Worm (Caenorhabditis elegans) whole organism, L4 larva: Measurements from ENCODE around the gene T07D4.2.

Experiments used
- D1046.2 ChIP-seq: fragments of 200-800 bp; sonication (Bioruptor generic); IDR thresholded peaks from 2 replicates; pipeline ENCODE4 v1.3.6; 2022; ENCODE audit warnings: missing genetic modification characterization, missing compliant biosample characterization
- F49E8.2 ChIP-seq: sonication (generic microtip); optimal IDR thresholded peaks from 2 replicates; lab custom pipeline; 2016; ENCODE audit warnings: missing compliant biosample characterization, mild to moderate bottlenecking, missing genetic modification characterization, borderline replicate concordance
- aha-1 ChIP-seq: fragments of 150-350 bp; peaks from one replicate; lab custom pipeline; 2014; ENCODE audit warnings: missing biosample characterization, missing genetic modification characterization
- aly-2 ChIP-seq: sonication (generic microtip); optimal IDR thresholded peaks from 2 replicates; lab custom pipeline; 2018; ENCODE audit warnings: missing biosample characterization, missing genetic modification characterization
- ceh-20 ChIP-seq: fragments of 200-800 bp; sonication (Bioruptor generic); IDR thresholded peaks from 2 replicates; pipeline ENCODE4 v1.3.6; 2022; ENCODE audit warnings: missing genetic modification reagents, missing genetic modification characterization, missing compliant biosample characterization
- ceh-44 ChIP-seq: fragments of 200-800 bp; sonication (Bioruptor generic); IDR thresholded peaks from 2 replicates; pipeline ENCODE4 v1.3.6; 2022; ENCODE audit warnings: missing genetic modification reagents, missing genetic modification characterization, missing compliant biosample characterization
- ceh-62 ChIP-seq: sonication (generic microtip); optimal IDR thresholded peaks from 2 replicates; lab custom pipeline; 2017; ENCODE audit warnings: missing biosample characterization, missing genetic modification characterization
- ceh-82 ChIP-seq: sonication (generic microtip); optimal IDR thresholded peaks from 2 replicates; lab custom pipeline; 2017; ENCODE audit warnings: missing biosample characterization, missing genetic modification characterization
- cey-2 ChIP-seq: sonication (generic microtip); optimal IDR thresholded peaks from 3 replicates; lab custom pipeline; 2017; ENCODE audit warnings: missing genetic modification characterization, mild to moderate bottlenecking, missing compliant biosample characterization, antibody characterized with exemption, borderline replicate concordance; ENCODE audit not compliant: insufficient read depth
- ctbp-1 ChIP-seq: fragments of 200-800 bp; sonication (Bioruptor generic); IDR thresholded peaks from 2 replicates; pipeline ENCODE4 v1.3.6; 2022; ENCODE audit warnings: missing genetic modification reagents, missing genetic modification characterization, missing compliant biosample characterization
- daf-19 ChIP-seq: fragments of 200-800 bp; sonication (Bioruptor generic); conservative IDR thresholded peaks from 2 replicates; pipeline ENCODE4 v1.3.6; 2022; ENCODE audit warnings: missing genetic modification characterization, missing compliant biosample characterization
- dpl-1 ChIP-seq: fragments of 150-350 bp; optimal IDR thresholded peaks from 2 replicates; lab custom pipeline; 2014; ENCODE audit warnings: missing biosample characterization, missing genetic modification reagents, missing genetic modification characterization
- dve-1 ChIP-seq: sonication (generic microtip); optimal IDR thresholded peaks from 2 replicates; lab custom pipeline; 2017; ENCODE audit warnings: antibody characterized with exemption, mild to moderate bottlenecking, missing genetic modification characterization, missing compliant biosample characterization; ENCODE audit not compliant: insufficient read depth
- egl-27 ChIP-seq: sonication (generic microtip); optimal IDR thresholded peaks from 3 replicates; lab custom pipeline; 2017; ENCODE audit warnings: missing biosample characterization, missing genetic modification reagents, missing genetic modification characterization
- egl-43 ChIP-seq: fragments of 200-800 bp; sonication (Bioruptor generic); IDR thresholded peaks from 2 replicates; pipeline ENCODE4 v1.3.6; 2022; ENCODE audit warnings: missing genetic modification reagents, missing genetic modification characterization, missing compliant biosample characterization
- fkh-10 ChIP-seq: fragments of 150-350 bp; optimal IDR thresholded peaks from 2 replicates; lab custom pipeline; 2014; ENCODE audit warnings: missing biosample characterization, missing genetic modification reagents, missing genetic modification characterization
- jun-1 ChIP-seq: fragments of 150-350 bp; optimal IDR thresholded peaks from 2 replicates; lab custom pipeline; 2014; ENCODE audit warnings: missing biosample characterization, missing genetic modification reagents, missing genetic modification characterization
- lin-1 ChIP-seq: fragments of 200-800 bp; sonication (Bioruptor generic); IDR thresholded peaks from 2 replicates; pipeline ENCODE4 v1.3.6; 2022; ENCODE audit warnings: missing genetic modification reagents, missing genetic modification characterization, missing compliant biosample characterization
- lin-15B ChIP-seq: fragments of 150-350 bp; sonication (generic microtip); optimal IDR thresholded peaks from 3 replicates; lab custom pipeline; 2014; ENCODE audit warnings: missing biosample characterization, missing genetic modification characterization
- lin-39 ChIP-seq: fragments of 150-350 bp; optimal IDR thresholded peaks from 2 replicates; lab custom pipeline; 2014; ENCODE audit warnings: missing biosample characterization, missing genetic modification reagents, missing genetic modification characterization
- madf-9 ChIP-seq: fragments of 200-800 bp; sonication (Bioruptor generic); conservative IDR thresholded peaks from 2 replicates; pipeline ENCODE4 v1.3.6; 2022; ENCODE audit warnings: missing genetic modification reagents, missing genetic modification characterization, missing compliant biosample characterization
- mdl-1 ChIP-seq, 2 experiments: fragments of 150-350 bp in 1 of 2; sonication (generic microtip) in 1 of 2; optimal IDR thresholded peaks; 2 replicates each; lab custom pipeline; 2014 to 2017; ENCODE audit warnings: missing biosample characterization in 2 of 2, missing genetic modification characterization in 2 of 2
- mdt-29 ChIP-seq: fragments of 200-800 bp; sonication (Bioruptor generic); IDR thresholded peaks from 2 replicates; pipeline ENCODE4 v1.3.6; 2022; ENCODE audit warnings: missing genetic modification reagents, missing genetic modification characterization, missing compliant biosample characterization
- mxl-2 ChIP-seq: fragments of 200-800 bp; sonication (Bioruptor generic); conservative IDR thresholded peaks from 2 replicates; pipeline ENCODE4 v1.3.6; 2022; ENCODE audit warnings: missing genetic modification reagents, missing genetic modification characterization, missing compliant biosample characterization
- nhr-111 ChIP-seq: fragments of 200-800 bp; sonication (Bioruptor generic); optimal IDR thresholded peaks from 2 replicates; lab custom pipeline; 2018; ENCODE audit warnings: mild to moderate bottlenecking, missing genetic modification characterization, missing compliant biosample characterization
- nhr-41 ChIP-seq: fragments of 200-800 bp; sonication (Bioruptor generic); IDR thresholded peaks from 2 replicates; pipeline ENCODE4 v1.3.6; 2022; ENCODE audit warnings: missing genetic modification reagents, missing genetic modification characterization, missing compliant biosample characterization
- nhr-42 ChIP-seq: fragments of 200-800 bp; sonication (Bioruptor generic); IDR thresholded peaks from 2 replicates; pipeline ENCODE4 v1.3.6; 2022; ENCODE audit warnings: missing genetic modification characterization, missing compliant biosample characterization
- nhr-48 ChIP-seq: sonication (generic microtip); optimal IDR thresholded peaks from 2 replicates; lab custom pipeline; 2016; ENCODE audit warnings: mild to moderate bottlenecking, missing genetic modification characterization, missing compliant biosample characterization
- nhr-76 ChIP-seq: fragments of 150-350 bp; optimal IDR thresholded peaks from 2 replicates; lab custom pipeline; 2014; ENCODE audit warnings: missing biosample characterization, missing genetic modification characterization
- nhr-77 ChIP-seq: fragments of 150-350 bp; optimal IDR thresholded peaks from 2 replicates; lab custom pipeline; 2014; ENCODE audit warnings: missing biosample characterization, missing genetic modification characterization
- pha-4 ChIP-seq, 2 experiments: fragments of 150-350 bp in 1 of 2; fragments of 200-800 bp in 1 of 2; sonication (Bioruptor generic) in 1 of 2; IDR thresholded peaks in 1 of 2; optimal IDR thresholded peaks in 1 of 2; 2 replicates each; pipeline versions ENCODE4 v1.3.6 to Lab custom; 2014 to 2022; ENCODE audit warnings: missing genetic modification characterization in 2 of 2, missing genetic modification reagents in 2 of 2, missing biosample characterization in 1 of 2, missing compliant biosample characterization in 1 of 2
- set-16 ChIP-seq: fragments of 200-800 bp; sonication (Bioruptor generic); IDR thresholded peaks from 2 replicates; pipeline ENCODE4 v1.3.6; 2022; ENCODE audit warnings: missing genetic modification reagents, missing genetic modification characterization, missing compliant biosample characterization
- snpc-4 ChIP-seq: fragments of 150-350 bp; optimal IDR thresholded peaks from 2 replicates; lab custom pipeline; 2014; ENCODE audit warnings: missing biosample characterization, missing genetic modification characterization
- unc-62 ChIP-seq, 3 experiments: fragments of 150-350 bp in 1 of 3; sonication (generic microtip); optimal IDR thresholded peaks in 2 of 3; peaks in 1 of 3; 1 replicate in 1 of 3; 2 replicates in 2 of 3; lab custom pipeline; 2014 to 2017; ENCODE audit warnings: missing biosample characterization in 3 of 3, missing genetic modification characterization in 3 of 3, missing genetic modification reagents in 3 of 3, missing genotype in 1 of 3
- zfp-2 ChIP-seq: sonication (generic microtip); optimal IDR thresholded peaks from 2 replicates; lab custom pipeline; 2016; ENCODE audit warnings: mild to moderate bottlenecking, missing genetic modification characterization, missing compliant biosample characterization
- zfp-3 ChIP-seq: fragments of 200-800 bp; sonication (Bioruptor generic); conservative IDR thresholded peaks from 2 replicates; pipeline ENCODE4 v1.3.6; 2022; ENCODE audit warnings: missing genetic modification reagents, missing genetic modification characterization, missing compliant biosample characterization
- ztf-7 ChIP-seq: fragments of 150-350 bp; optimal IDR thresholded peaks from 2 replicates; lab custom pipeline; 2014; ENCODE audit warnings: missing biosample characterization, missing genetic modification characterization

The T07D4.2 gene

ce11 chrII:8839025-8839424 is 34.7 kb downstream of the T07D4.2 start, which contains the start of gene F46C5.7:
TSS of gene F46C5.7 (plus strand) at chrII:8839325.
- TF ChIP-seq snpc-4 (no peak), set-16 (no peak), mdt-29 (GFP tag; lab: Robert Waterston, UW) (no peak), nhr-111 (GFP tag; lab: Kevin White, UChicago) (no peak), cey-2 (tag; lab: Kevin White, UChicago) (no peak), daf-19 (GFP tag; lab: Robert Waterston, UW) (no peak), F49E8.2 (tag; lab: Kevin White, UChicago) (no peak), pha-4 (GFP tag; IDR thresholded peaks at IDR 0.05; lab: Robert Waterston, UW) (no peak), pha-4 (tag; optimal IDR thresholded peaks at IDR 0.05; lab: Kevin White, UChicago) (no peak), ztf-7 (tag; lab: Kevin White, UChicago) (no peak), jun-1 (tag; lab: Kevin White, UChicago) (no peak), ceh-44 (no peak)

ce11 chrII:8835857-8836256 is 37.9 kb downstream of the T07D4.2 start, which contains the start of gene F46C5.4:
TSS of gene F46C5.4 (plus strand) at chrII:8836078.
- peak in 1 of 2 experiments; percentile 35 for TF ChIP-seq unc-62 (GFP tag; optimal IDR thresholded peaks at IDR 0.05 in 1 of 2; lab: Kevin White, UChicago)
- no peak for TF ChIP-seq unc-62 (tag; optimal IDR thresholded peaks at IDR 0.05; lab: Kevin White, UChicago)
- no peak for TF ChIP-seq nhr-42
- peak; percentile 76 for TF ChIP-seq fkh-10 (GFP tag; lab: Kevin White, UChicago)
- no peak for TF ChIP-seq zfp-2 (tag; lab: Kevin White, UChicago)

DNA sequence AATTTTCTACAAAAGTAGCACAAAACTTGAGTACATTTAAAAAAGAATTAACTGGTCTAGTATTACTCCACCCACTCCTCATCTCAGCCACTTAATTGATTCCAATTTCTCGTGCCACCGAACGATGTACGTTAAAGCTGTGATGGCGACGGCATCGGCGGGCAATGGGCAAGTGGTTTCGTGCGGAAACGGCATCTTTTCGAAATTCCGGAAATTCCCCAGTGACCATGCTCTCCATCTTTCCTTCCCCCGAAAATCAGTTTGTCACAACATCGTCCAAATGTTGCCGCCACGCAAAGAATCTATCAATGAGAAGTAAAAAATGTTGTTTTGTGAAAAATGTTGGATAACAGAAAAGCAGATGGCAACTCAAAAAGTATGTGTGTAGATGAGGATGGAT is 40.8 kb downstream of the T07D4.2 start:
- no peak for TF ChIP-seq nhr-48 (tag; lab: Kevin White, UChicago)
- peak; percentile 94 for TF ChIP-seq aha-1 (tag; lab: Kevin White, UChicago)

- TF ChIP-seq aha-1 (tag; lab: Kevin White, UChicago) = peak; percentile 20
- TF ChIP-seq madf-9 (GFP tag; lab: Robert Waterston, UW) = no peak
- no peak for TF ChIP-seq ceh-62 (tag; lab: Kevin White, UChicago)
- no peak for TF ChIP-seq nhr-76
- TF ChIP-seq egl-27 (tag; lab: Kevin White, UChicago) = no peak
- TF ChIP-seq lin-39 (tag; lab: Kevin White, UChicago) = no peak
- TF ChIP-seq mdl-1 (tag; optimal IDR thresholded peaks at IDR 0.05; lab: Kevin White, UChicago) = no peak
- no peak for TF ChIP-seq zfp-2 (tag; lab: Kevin White, UChicago)
- TF ChIP-seq ctbp-1 (GFP tag; lab: Robert Waterston, UW) = 0 out of 2 replicates have a peak, but pooled peaks have one; percentile 37
- no peak for TF ChIP-seq lin-1 (GFP tag; lab: Robert Waterston, UW)
These were observed 42.8 kb downstream of the T07D4.2 start for ce11 chrII:8830917-8831316.

- TF ChIP-seq zfp-3 (GFP tag; lab: Robert Waterston, UW) (no peak), D1046.2 (GFP tag; lab: Robert Waterston, UW) (no peak), mdl-1 (tag; optimal IDR thresholded peaks at IDR 0.05; lab: Kevin White, UChicago) (no peak), nhr-77 (tag; lab: Kevin White, UChicago) (no peak), aly-2 (no peak), nhr-41 (GFP tag; lab: Robert Waterston, UW) (no peak), dve-1 (tag; lab: Kevin White, UChicago) (no peak), dpl-1 (GFP tag; lab: Kevin White, UChicago) (no peak), ceh-20 (no peak), lin-15B (tag; lab: Kevin White, UChicago) (no peak), egl-43 (GFP tag; lab: Robert Waterston, UW) (no peak), mxl-2 (GFP tag; lab: Robert Waterston, UW) (no peak), ceh-82 (tag; lab: Kevin White, UChicago) (no peak)
These were observed 44.6 kb downstream of the T07D4.2 start, which contains the start of gene F46C5.2 for ce11 chrII:8829189-8829588. TSS of gene F46C5.2 (minus strand) at chrII:8829289.
